Fruit fly (Drosophila melanogaster): ENCODE measurements around the gene CG17283.

- no peak for TF ChIP-seq usp (GFP tag; optimal IDR thresholded peaks at IDR 0.05)
- TF ChIP-seq pan (optimal IDR thresholded peaks at IDR 0.05), result no peak
Observed at dm6 chr3R:17371094-17371493, 36.6 kb upstream of the CG17283 start.
